Worm (Caenorhabditis elegans) whole organism, late embryonic: ENCODE measurements around the gene T14B4.3.

Experiments
- F13H6.1 ChIP-seq: sonication (generic microtip); optimal IDR thresholded peaks from 2 replicates; lab custom pipeline; 2016; ENCODE audit warnings: missing genetic modification characterization, missing compliant biosample characterization
- ama-1 ChIP-seq: fragments of 150-350 bp; optimal IDR thresholded peaks from 2 replicates; lab custom pipeline; 2014
- ceh-19 ChIP-seq: fragments of 200-800 bp; sonication (Bioruptor generic); optimal IDR thresholded peaks from 2 replicates; lab custom pipeline; 2018; ENCODE audit warnings: mild to moderate bottlenecking, missing genetic modification characterization, missing compliant biosample characterization
- ceh-9 ChIP-seq: sonication (generic microtip); optimal IDR thresholded peaks from 2 replicates; lab custom pipeline; 2016; ENCODE audit warnings: mild to moderate bottlenecking, missing genetic modification characterization, inconsistent platforms, missing compliant biosample characterization
- hlh-15 ChIP-seq: sonication (generic microtip); optimal IDR thresholded peaks from 2 replicates; lab custom pipeline; 2016; ENCODE audit warnings: missing genetic modification characterization, missing compliant biosample characterization
- nfya-1 ChIP-seq: sonication (generic microtip); optimal IDR thresholded peaks from 2 replicates; lab custom pipeline; 2017; ENCODE audit warnings: missing genetic modification characterization, mild to moderate bottlenecking, missing compliant biosample characterization, antibody characterized with exemption, moderate library complexity
- nhr-11 ChIP-seq: fragments of 150-350 bp; optimal IDR thresholded peaks from 2 replicates; lab custom pipeline; 2014; ENCODE audit warnings: missing biosample characterization, missing genetic modification characterization
- ref-2 ChIP-seq: sonication (generic microtip); optimal IDR thresholded peaks from 2 replicates; lab custom pipeline; 2016; ENCODE audit warnings: missing genetic modification characterization, missing compliant biosample characterization
- tbx-2 ChIP-seq: sonication (generic microtip); optimal IDR thresholded peaks from 2 replicates; lab custom pipeline; 2016; ENCODE audit warnings: missing genetic modification characterization, missing compliant biosample characterization

- no peak for TF ChIP-seq nfya-1 (tag; lab: Kevin White, UChicago)
- no peak for TF ChIP-seq nhr-11
- no peak for TF ChIP-seq F13H6.1 (tag; lab: Kevin White, UChicago)
- no peak for TF ChIP-seq tbx-2
- no peak for TF ChIP-seq ceh-9 (tag; lab: Kevin White, UChicago)
- no peak for TF ChIP-seq ceh-19 (GFP tag; lab: Kevin White, UChicago)
- TF ChIP-seq hlh-15 (tag; lab: Kevin White, UChicago) = no peak
- TF ChIP-seq ref-2 = no peak
- TF ChIP-seq ama-1 = no peak
Observed at ce11 chrII:6713832-6714342, 20.9 kb upstream of the T14B4.3 start, which contains the start of gene dpy-2.
